Fruit fly (Drosophila melanogaster) whole organism, prepupa: Measurements from ENCODE around the gene NimC1.

ENCODE experiments used
- Gug ChIP-seq: fragments of 200-800 bp; sonication (Bioruptor generic); IDR thresholded peaks from 2 replicates; pipeline ENCODE4 v1.3.6; 2022; ENCODE audit warnings: missing biosample characterization, missing genetic modification characterization
- Hr39 ChIP-seq: fragments of 200-800 bp; sonication (Bioruptor generic); optimal IDR thresholded peaks from 2 replicates; lab custom pipeline; 2016; ENCODE audit warnings: missing biosample characterization, missing genetic modification characterization

DNA sequence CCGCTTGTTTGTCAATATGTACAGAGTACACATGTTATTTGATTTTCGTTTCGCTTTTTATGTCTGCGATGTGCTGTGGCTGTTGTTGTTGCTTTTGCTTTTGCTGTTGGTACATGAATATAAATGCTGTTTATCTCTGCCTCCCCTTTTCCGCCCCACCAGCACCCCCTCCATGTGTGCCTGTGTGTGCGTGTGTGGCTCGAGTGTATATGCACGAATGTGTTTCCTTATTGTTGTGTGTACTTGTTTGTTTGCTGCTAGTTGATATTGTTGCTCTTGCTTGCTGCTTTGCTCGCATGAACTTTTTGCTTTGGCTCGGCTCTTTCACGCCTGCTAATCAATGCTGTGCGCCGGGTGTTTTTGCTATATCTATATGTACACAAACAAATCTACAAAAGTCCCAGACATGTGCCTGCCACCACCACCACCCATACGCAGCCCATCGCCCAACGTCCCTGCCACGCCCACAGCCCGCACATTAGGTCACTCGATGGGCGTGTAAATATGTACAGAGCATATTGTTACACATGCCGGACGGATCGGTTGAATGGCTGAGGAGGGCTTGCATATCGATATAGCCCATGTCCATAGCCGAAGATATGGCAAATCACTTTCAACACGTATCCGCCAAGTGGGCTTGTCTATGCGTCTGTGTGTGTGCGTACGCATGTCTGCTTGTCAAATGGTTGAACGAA is 47.6 kb upstream of the NimC1 start:
- TF ChIP-seq Hr39 (GFP tag; lab: Kevin White, UChicago) (peak; percentile 44), Gug (GFP tag; lab: Robert Waterston, UW) (peak; percentile 73)
